Worm (Caenorhabditis elegans) whole organism, L4/young adult: ENCODE results near the gene R03G8.6.

Experiments used
- dao-5 ChIP-seq: sonication (generic microtip); optimal IDR thresholded peaks from 2 replicates; lab custom pipeline; 2016; ENCODE audit warnings: missing genotype, missing genetic modification characterization, moderate library complexity, missing compliant biosample characterization
- him-1 ChIP-seq: sonication (generic microtip); optimal IDR thresholded peaks from 2 replicates; lab custom pipeline; 2016; ENCODE audit warnings: missing genotype, missing genetic modification reagents, missing genetic modification characterization, missing compliant biosample characterization

DNA sequence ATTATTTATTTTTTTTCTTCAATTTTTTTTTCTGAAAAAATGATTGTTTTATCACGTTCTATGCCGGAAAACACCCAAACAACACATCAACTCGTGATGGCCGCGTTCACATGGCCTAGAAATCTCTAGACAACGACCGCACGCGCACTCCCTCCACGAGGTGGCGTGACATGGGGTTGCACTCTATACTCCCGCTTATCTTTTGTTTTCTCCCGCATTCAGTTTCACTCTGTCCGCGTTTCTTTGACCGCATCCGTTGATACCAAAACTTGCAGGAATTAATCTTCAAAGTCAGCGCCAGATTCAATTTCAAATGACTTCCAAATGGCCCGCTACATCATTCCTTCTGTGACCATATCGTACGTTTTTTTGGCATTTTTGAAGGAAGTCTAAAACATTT is 4.7 kb upstream of the R03G8.6 start, which contains the start of gene F17H10.1:
- no peak for TF ChIP-seq dao-5 (tag; lab: Kevin White, UChicago)
- TF ChIP-seq him-1 (tag; lab: Kevin White, UChicago): no peak
